Fruit fly (Drosophila melanogaster) whole organism, pupa: ENCODE measurements around the gene Cda5.

Experiments
- CG10348 ChIP-seq: fragments of 200-800 bp; sonication (Bioruptor generic); IDR thresholded peaks from 2 replicates; pipeline ENCODE4 v1.3.6; 2022; ENCODE audit warnings: missing biosample characterization, missing genetic modification characterization
- CG12605 ChIP-seq: fragments of 200-800 bp; sonication (Bioruptor generic); IDR thresholded peaks from 2 replicates; pipeline ENCODE4 v1.3.6; 2022; ENCODE audit warnings: missing biosample characterization, missing genetic modification characterization
- CG13204 ChIP-seq: fragments of 200-800 bp; sonication (Bioruptor generic); optimal IDR thresholded peaks from 2 replicates; lab custom pipeline; 2018; ENCODE audit warnings: missing biosample characterization, mild to moderate bottlenecking, missing genetic modification characterization, moderate library complexity
- CG14655 ChIP-seq: fragments of 200-800 bp; sonication (Bioruptor generic); optimal IDR thresholded peaks from 3 replicates; lab custom pipeline; 2017; ENCODE audit warnings: mild to moderate bottlenecking, missing biosample characterization, missing genetic modification reagents, missing genetic modification characterization
- CG15710 ChIP-seq: fragments of 200-800 bp; sonication (Bioruptor generic); optimal IDR thresholded peaks from 2 replicates; lab custom pipeline; 2018; ENCODE audit warnings: missing biosample characterization, mild to moderate bottlenecking, missing genetic modification characterization, moderate library complexity
- CG17806 ChIP-seq: fragments of 200-800 bp; sonication (Bioruptor generic); optimal IDR thresholded peaks from 2 replicates; lab custom pipeline; 2018; ENCODE audit warnings: missing biosample characterization, mild to moderate bottlenecking, missing genetic modification characterization, moderate library complexity
- CG32121 ChIP-seq: fragments of 200-800 bp; sonication (Bioruptor generic); IDR thresholded peaks from 2 replicates; pipeline ENCODE4 v1.3.6; 2022; ENCODE audit warnings: missing biosample characterization, missing genetic modification characterization
- CG34367 ChIP-seq: fragments of 200-800 bp; sonication (Bioruptor generic); optimal IDR thresholded peaks from 2 replicates; lab custom pipeline; 2018; ENCODE audit warnings: missing biosample characterization, mild to moderate bottlenecking, missing genetic modification characterization
- CG4496 ChIP-seq: fragments of 200-800 bp; sonication (Bioruptor generic); IDR thresholded peaks from 3 replicates; pipeline ENCODE4 v1.3.6; 2022; ENCODE audit warnings: missing biosample characterization, missing genetic modification characterization
- CG8159 ChIP-seq: fragments of 200-800 bp; sonication (Bioruptor generic); optimal IDR thresholded peaks from 3 replicates; lab custom pipeline; 2018; ENCODE audit warnings: missing biosample characterization, mild to moderate bottlenecking, missing genetic modification characterization, moderate library complexity
- CG8301 ChIP-seq: fragments of 200-800 bp; sonication (Bioruptor generic); optimal IDR thresholded peaks from 2 replicates; lab custom pipeline; 2018; ENCODE audit warnings: missing biosample characterization, mild to moderate bottlenecking, missing genetic modification characterization
- CG9948 ChIP-seq: fragments of 200-800 bp; sonication (Bioruptor generic); optimal IDR thresholded peaks from 2 replicates; lab custom pipeline; 2018; ENCODE audit warnings: missing biosample characterization, mild to moderate bottlenecking, missing genetic modification characterization, moderate library complexity
- D1 ChIP-seq: fragments of 200-800 bp; sonication (Bioruptor generic); optimal IDR thresholded peaks from 2 replicates; lab custom pipeline; 2018; ENCODE audit warnings: missing biosample characterization, mild to moderate bottlenecking, missing genetic modification characterization, moderate library complexity
- EcR ChIP-seq: fragments of 200-800 bp; sonication (Bioruptor generic); optimal IDR thresholded peaks from 3 replicates; lab custom pipeline; 2019; ENCODE audit warnings: missing biosample characterization, missing genetic modification characterization, mild to moderate bottlenecking, moderate library complexity, missing genetic modification reagents
- Ets98B ChIP-seq: fragments of 200-800 bp; sonication (Bioruptor generic); IDR thresholded peaks from 2 replicates; pipeline ENCODE4 v1.3.6; 2022; ENCODE audit warnings: missing biosample characterization, missing genetic modification characterization
- Pif1A ChIP-seq: fragments of 200-800 bp; sonication (Bioruptor generic); optimal IDR thresholded peaks from 3 replicates; lab custom pipeline; 2016; ENCODE audit warnings: missing biosample characterization, missing genetic modification characterization
- Pif1B ChIP-seq: fragments of 200-800 bp; sonication (Bioruptor generic); optimal IDR thresholded peaks from 3 replicates; lab custom pipeline; 2016; ENCODE audit warnings: missing biosample characterization, missing genetic modification characterization
- Snoo ChIP-seq: fragments of 200-800 bp; sonication (Bioruptor generic); optimal IDR thresholded peaks from 3 replicates; lab custom pipeline; 2017; ENCODE audit warnings: missing biosample characterization, mild to moderate bottlenecking, missing genetic modification characterization, inconsistent platforms
- fd96Ca ChIP-seq: fragments of 200-800 bp; sonication (Bioruptor generic); IDR thresholded peaks from 3 replicates; pipeline ENCODE4 v1.3.6; 2022; ENCODE audit warnings: missing biosample characterization, missing genetic modification characterization
- gl ChIP-seq: fragments of 200-800 bp; sonication (Bioruptor generic); optimal IDR thresholded peaks from 2 replicates; lab custom pipeline; 2018; ENCODE audit warnings: missing biosample characterization, mild to moderate bottlenecking, missing genetic modification characterization
- rn ChIP-seq: fragments of 200-800 bp; sonication (Bioruptor generic); IDR thresholded peaks from 2 replicates; pipeline ENCODE4 v1.3.6; 2022; ENCODE audit warnings: missing biosample characterization, missing genetic modification characterization

The Cda5 gene

DNA sequence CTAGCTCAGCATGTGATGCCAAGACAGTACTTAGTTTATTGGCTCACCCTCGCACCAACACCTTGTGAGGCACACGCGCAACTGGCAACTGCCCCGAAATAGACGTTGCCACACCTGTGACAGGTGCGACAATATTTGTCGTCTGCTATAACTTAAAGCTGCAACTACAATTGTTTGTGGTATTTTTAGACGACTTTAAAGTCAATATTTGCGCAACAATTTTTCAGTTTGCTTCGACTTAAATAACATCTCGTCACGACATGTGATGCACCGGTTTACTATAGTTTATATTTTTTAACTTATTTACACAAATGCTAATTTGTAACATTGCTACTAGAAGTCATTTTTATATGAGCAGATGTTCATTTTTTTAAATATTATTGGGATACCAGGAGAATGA, 16.0 kb upstream of the Cda5 start:
- TF ChIP-seq Pif1B (no peak), fd96Ca (GFP tag; lab: Robert Waterston, UW) (no peak), CG10348 (GFP tag; lab: Robert Waterston, UW) (no peak), CG4496 (no peak), EcR (GFP tag; lab: Kevin White, UChicago) (no peak), CG17806 (tag; lab: Kevin White, UChicago) (no peak)

DNA sequence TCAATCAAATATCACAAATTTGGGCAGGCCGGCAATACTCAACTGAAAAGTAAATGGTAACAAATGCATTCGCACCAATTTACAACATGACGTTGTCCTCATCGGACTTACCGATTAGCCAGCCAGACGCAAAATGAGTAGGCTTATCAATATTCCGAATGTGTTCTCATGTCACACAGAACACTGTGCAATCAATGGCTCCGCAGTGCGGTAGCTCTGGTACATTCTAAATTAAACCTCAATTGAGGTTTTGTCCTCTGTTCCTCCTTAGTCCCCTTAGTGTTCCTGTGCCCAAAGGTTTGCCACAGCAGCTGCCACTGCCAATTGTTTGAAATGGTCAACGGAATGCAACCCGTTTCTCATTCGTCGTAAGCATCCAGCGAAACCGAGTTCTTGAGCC, 13.6 kb upstream of the Cda5 start:
- no peak for TF ChIP-seq Pif1A (GFP tag; lab: Kevin White, UChicago)
- no peak for TF ChIP-seq CG15710
- TF ChIP-seq fd96Ca (GFP tag; lab: Robert Waterston, UW): no peak
- no peak for TF ChIP-seq EcR (GFP tag; lab: Kevin White, UChicago)
- TF ChIP-seq Ets98B: no peak
- no peak for TF ChIP-seq CG10348 (GFP tag; lab: Robert Waterston, UW)
- no peak for TF ChIP-seq D1 (tag; lab: Kevin White, UChicago)
- no peak for TF ChIP-seq CG32121 (GFP tag; lab: Robert Waterston, UW)
- no peak for TF ChIP-seq CG13204
- no peak for TF ChIP-seq CG14655 (GFP tag; lab: Kevin White, UChicago)
- no peak for TF ChIP-seq CG34367

DNA sequence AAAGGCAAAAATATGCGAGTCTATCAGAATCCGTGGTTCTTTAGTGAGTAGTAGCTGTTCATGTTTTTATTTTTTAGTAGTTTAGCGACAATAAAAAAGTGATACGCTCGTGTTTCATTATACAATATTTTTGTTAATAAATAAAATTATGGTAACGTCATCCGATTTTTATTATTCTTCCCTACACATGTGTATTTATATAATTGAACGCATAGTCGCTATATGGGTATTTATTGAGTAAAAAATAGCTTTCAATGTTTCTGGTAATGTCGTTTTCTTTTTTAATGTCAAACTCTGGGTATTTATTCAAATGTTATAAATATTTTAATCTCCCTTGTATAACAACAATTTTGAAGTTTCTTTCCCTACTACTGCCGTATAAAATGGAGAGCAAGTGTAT, 10.8 kb upstream of the Cda5 start, which contains the start of gene CG11374:
Gene CG11374 (plus strand): TSS at position 301 of the 400 bp plus-strand sequence.
- no peak for TF ChIP-seq CG8301 (tag; lab: Kevin White, UChicago)
- TF ChIP-seq rn (GFP tag; lab: Robert Waterston, UW): no peak
- TF ChIP-seq Pif1A (GFP tag; lab: Kevin White, UChicago): no peak
- TF ChIP-seq CG32121 (GFP tag; lab: Robert Waterston, UW): no peak
- no peak for TF ChIP-seq D1 (tag; lab: Kevin White, UChicago)
- no peak for TF ChIP-seq CG13204
- no peak for TF ChIP-seq CG8159 (tag; lab: Kevin White, UChicago)
- TF ChIP-seq CG14655 (GFP tag; lab: Kevin White, UChicago): no peak
- no peak for TF ChIP-seq CG17806 (tag; lab: Kevin White, UChicago)
- no peak for TF ChIP-seq fd96Ca (GFP tag; lab: Robert Waterston, UW)
- no peak for TF ChIP-seq EcR (GFP tag; lab: Kevin White, UChicago)
- TF ChIP-seq gl: no peak
- TF ChIP-seq CG10348 (GFP tag; lab: Robert Waterston, UW): no peak
- TF ChIP-seq Snoo (tag; lab: Kevin White, UChicago): no peak
- no peak for TF ChIP-seq CG12605 (GFP tag; lab: Robert Waterston, UW)
- TF ChIP-seq, all 21 proteins: peak for 0

DNA sequence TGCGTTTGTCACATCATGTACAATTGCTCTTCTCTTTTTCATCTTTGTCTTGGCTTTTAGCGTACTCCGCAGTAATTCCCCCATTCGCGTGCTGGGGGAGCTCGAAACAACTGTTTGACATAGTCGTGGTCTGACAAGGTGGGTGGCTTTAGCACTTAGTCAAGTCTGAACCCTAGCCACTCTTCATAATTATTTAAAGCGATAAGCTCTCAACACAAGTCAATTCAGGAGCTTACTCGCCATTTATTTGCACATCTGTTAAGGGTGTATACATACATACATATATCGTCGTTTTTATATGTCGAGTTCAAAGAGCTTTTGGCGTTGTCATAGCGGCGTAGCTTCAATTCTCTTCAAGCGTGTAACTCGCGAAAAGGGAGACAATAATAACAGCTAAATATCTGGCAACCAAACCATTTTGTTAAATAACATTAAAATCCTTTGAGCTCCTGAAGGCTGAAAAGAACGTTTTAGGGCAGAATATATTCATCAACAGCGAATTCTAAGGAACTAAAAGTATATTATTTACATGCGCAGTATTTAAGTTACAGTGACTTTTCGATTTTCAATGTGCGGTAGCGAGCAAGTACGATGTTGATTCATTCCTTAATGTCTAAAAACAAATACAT, 8.7 kb upstream of the Cda5 start:
- TF ChIP-seq CG9948 (tag; lab: Kevin White, UChicago) (no peak), EcR (GFP tag; lab: Kevin White, UChicago) (peak; percentile 31)

DNA sequence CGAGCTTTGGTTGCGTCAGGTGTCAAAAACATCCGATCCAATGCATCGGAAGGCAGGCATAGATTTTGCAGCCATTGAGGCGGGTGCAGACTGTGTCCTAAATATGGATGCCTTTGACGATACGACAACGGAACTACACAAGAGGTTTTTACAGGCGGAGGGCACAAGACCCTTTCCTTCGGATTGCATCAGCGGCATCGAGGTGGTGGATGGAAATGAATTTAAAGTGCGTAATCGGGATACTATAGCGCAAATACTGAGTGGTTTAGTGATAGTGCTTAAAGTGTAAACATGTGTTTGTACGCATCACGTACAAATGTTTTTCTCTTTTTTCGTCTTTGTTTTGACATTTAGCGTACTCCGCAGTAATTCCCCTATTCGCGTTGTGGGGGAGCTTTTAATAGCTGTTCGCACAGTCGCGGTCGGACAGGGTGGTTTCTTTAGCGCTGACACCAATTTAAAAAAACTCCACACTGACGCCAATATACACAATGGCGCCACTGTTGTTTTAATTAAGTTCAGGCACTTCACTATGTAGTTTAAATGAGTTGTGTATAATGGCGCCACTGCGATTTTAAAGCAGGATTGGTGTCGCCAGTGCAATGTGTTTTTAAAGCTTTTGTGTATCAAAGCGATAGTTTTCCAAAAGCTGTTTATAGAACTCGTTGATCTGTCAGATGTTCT, 7.7 kb upstream of the Cda5 start:
- TF ChIP-seq CG17806 (tag; lab: Kevin White, UChicago) (no peak), CG8301 (tag; lab: Kevin White, UChicago) (no peak), D1 (tag; lab: Kevin White, UChicago) (no peak), CG10348 (GFP tag; lab: Robert Waterston, UW) (no peak), Pif1A (GFP tag; lab: Kevin White, UChicago) (no peak), CG15710 (no peak), Pif1B (no peak), CG13204 (no peak), CG14655 (GFP tag; lab: Kevin White, UChicago) (no peak), CG4496 (no peak), CG32121 (GFP tag; lab: Robert Waterston, UW) (no peak), fd96Ca (GFP tag; lab: Robert Waterston, UW) (no peak), rn (GFP tag; lab: Robert Waterston, UW) (no peak), gl (no peak), CG8159 (tag; lab: Kevin White, UChicago) (no peak), CG12605 (GFP tag; lab: Robert Waterston, UW) (no peak)

DNA sequence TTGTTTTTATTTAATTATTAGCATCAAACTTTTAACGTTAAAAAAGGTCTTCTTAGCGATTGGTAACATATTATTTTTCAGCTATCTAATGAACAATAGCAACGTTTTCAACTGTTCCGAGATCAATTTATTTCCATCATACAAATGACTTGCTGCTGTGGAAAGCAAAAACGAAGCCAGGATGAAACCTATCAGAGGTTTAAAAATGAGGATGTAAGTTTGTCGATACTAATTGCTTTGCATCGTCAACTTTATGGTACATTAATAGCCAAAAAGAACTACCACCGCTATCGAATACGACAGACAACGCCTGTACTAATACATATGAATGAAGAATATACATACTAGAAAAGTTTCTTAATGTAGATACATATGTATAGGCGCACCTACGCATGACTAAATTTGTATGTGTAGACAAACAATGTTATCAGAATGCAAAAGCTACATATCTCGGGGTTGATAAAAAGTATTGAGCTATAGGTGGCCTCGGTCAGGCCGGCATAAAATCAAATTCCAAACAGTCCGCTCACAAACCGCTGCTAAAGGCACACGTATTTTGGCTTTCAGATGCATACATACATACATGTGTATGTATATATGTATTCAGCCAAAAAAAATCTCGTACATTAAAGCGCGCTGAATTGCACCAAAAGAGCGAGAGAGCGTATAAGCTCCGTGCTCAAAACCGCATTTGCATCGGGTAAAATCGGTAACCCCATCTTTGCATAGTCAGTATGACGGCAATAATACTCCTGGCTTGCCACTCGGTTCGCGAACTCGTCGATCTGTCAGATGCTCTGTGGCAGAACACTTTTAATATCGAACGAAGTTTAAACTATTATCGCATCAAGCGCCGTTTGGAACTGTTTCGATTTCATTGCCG, 6.9 kb upstream of the Cda5 start:
- TF ChIP-seq CG34367: no peak
- no peak for TF ChIP-seq CG15710
- TF ChIP-seq rn (GFP tag; lab: Robert Waterston, UW): no peak
- TF ChIP-seq CG17806 (tag; lab: Kevin White, UChicago): no peak
- TF ChIP-seq CG4496: peak; percentile 56; the same call in 1 of the 3 replicates
- no peak for TF ChIP-seq EcR (GFP tag; lab: Kevin White, UChicago)
- TF ChIP-seq D1 (tag; lab: Kevin White, UChicago): no peak
- no peak for TF ChIP-seq Pif1B
- no peak for TF ChIP-seq CG13204
- 0 out of 2 replicates have a peak, but pooled peaks have one; percentile 7 for TF ChIP-seq CG12605 (GFP tag; lab: Robert Waterston, UW)
- TF ChIP-seq CG32121 (GFP tag; lab: Robert Waterston, UW): no peak
- TF ChIP-seq CG8301 (tag; lab: Kevin White, UChicago): no peak
- TF ChIP-seq fd96Ca (GFP tag; lab: Robert Waterston, UW): no peak
- TF ChIP-seq Pif1A (GFP tag; lab: Kevin White, UChicago): no peak
- TF ChIP-seq Snoo (tag; lab: Kevin White, UChicago): no peak
- no peak for TF ChIP-seq gl
- TF ChIP-seq CG10348 (GFP tag; lab: Robert Waterston, UW): no peak
- TF ChIP-seq CG9948 (tag; lab: Kevin White, UChicago): no peak
- no peak for TF ChIP-seq CG8159 (tag; lab: Kevin White, UChicago)
- no peak for TF ChIP-seq CG14655 (GFP tag; lab: Kevin White, UChicago)
- TF ChIP-seq Ets98B: peak; percentile 40; the same call in 1 of the 2 replicates
